2 fruit fly cellular contexts compared by ENCODE assay signal in genomic region chr3L:15877520-15877919, dm6.
A peak's percentile ranks its signal among the peaks of the same experiment; 100 is the strongest.
TF ChIP-seq lines count a peak whose summit lies in the region.

No protein-coding gene starts in this region.

TF ChIP-seq in whole organism, embryonic, 481 proteins besides CTCF, POLR2A, EP300 and RAD21 (continued from another document):
- TF ChIP-seq gcm (GFP tag; optimal IDR thresholded peaks at IDR 0.05; lab: Kevin White, UChicago): no peak
- TF ChIP-seq sisA (GFP tag; IDR thresholded peaks at IDR 0.05; lab: Robert Waterston, UW): no peak
- no peak for TF ChIP-seq Hey (tag; optimal IDR thresholded peaks at IDR 0.05; lab: Kevin White, UChicago)
- TF ChIP-seq Nf-YC (tag; optimal IDR thresholded peaks at IDR 0.05; lab: Kevin White, UChicago): no peak
- no peak for TF ChIP-seq dan (GFP tag; IDR thresholded peaks at IDR 0.05; lab: Robert Waterston, UW)
- no peak for TF ChIP-seq Spps (tag; optimal IDR thresholded peaks at IDR 0.05; lab: Kevin White, UChicago)
- TF ChIP-seq grau (tag; optimal IDR thresholded peaks at IDR 0.05; lab: Kevin White, UChicago): no peak
- no peak for TF ChIP-seq Adf1 (GFP tag; IDR thresholded peaks at IDR 0.05; lab: Robert Waterston, UW)
- TF ChIP-seq sens (GFP tag; lab: Kevin White, UChicago): no peak
- no peak for TF ChIP-seq HLH3B (GFP tag; IDR thresholded peaks at IDR 0.05; lab: Robert Waterston, UW)
- TF ChIP-seq CG12769 (tag; optimal IDR thresholded peaks at IDR 0.05; lab: Kevin White, UChicago): no peak
- no peak for TF ChIP-seq CG34224 (GFP tag; IDR thresholded peaks at IDR 0.05; lab: Robert Waterston, UW; ENCODE audit: partially characterized antibody)
- TF ChIP-seq sim (GFP tag; IDR thresholded peaks at IDR 0.05; lab: Robert Waterston, UW): no peak
- TF ChIP-seq D19A (tag; optimal IDR thresholded peaks at IDR 0.05; lab: Kevin White, UChicago): no peak
- no peak for TF ChIP-seq stwl (tag; optimal IDR thresholded peaks at IDR 0.05; lab: Kevin White, UChicago)
- TF ChIP-seq CG13287 (GFP tag; IDR thresholded peaks at IDR 0.05; lab: Robert Waterston, UW; ENCODE audit: partially characterized antibody): no peak
- TF ChIP-seq CG11504 (tag; optimal IDR thresholded peaks at IDR 0.05; lab: Kevin White, UChicago): peak; percentile 31
- TF ChIP-seq Hmr (GFP tag; optimal IDR thresholded peaks at IDR 0.05; lab: Kevin White, UChicago): peak; percentile 26
- no peak for TF ChIP-seq CG8765 (GFP tag; IDR thresholded peaks at IDR 0.05; lab: Robert Waterston, UW)
- TF ChIP-seq CG18599 (GFP tag; optimal IDR thresholded peaks at IDR 0.05; lab: Kevin White, UChicago): peak; percentile 10
- no peak for TF ChIP-seq CG7271 (tag; optimal IDR thresholded peaks at IDR 0.05; lab: Kevin White, UChicago)
- TF ChIP-seq gem (tag; optimal IDR thresholded peaks at IDR 0.05; lab: Kevin White, UChicago): peak; percentile 41
- TF ChIP-seq CG11456 (GFP tag; IDR thresholded peaks at IDR 0.05; lab: Robert Waterston, UW): no peak
- no peak for TF ChIP-seq ac (GFP tag; optimal IDR thresholded peaks at IDR 0.05; lab: Kevin White, UChicago)
- no peak for TF ChIP-seq crc (GFP tag; optimal IDR thresholded peaks at IDR 0.05; lab: Kevin White, UChicago)
- no peak for TF ChIP-seq CG10366 (GFP tag; IDR thresholded peaks at IDR 0.05; lab: Robert Waterston, UW)
- peak; percentile 33 for TF ChIP-seq Meics (GFP tag; optimal IDR thresholded peaks at IDR 0.05; lab: Kevin White, UChicago)
- peak; percentile 12 for TF ChIP-seq CG15269 (tag; optimal IDR thresholded peaks at IDR 0.05; lab: Kevin White, UChicago)
- TF ChIP-seq B-H2 (GFP tag; optimal IDR thresholded peaks at IDR 0.05; lab: Kevin White, UChicago): no peak

TF ChIP-seq in whole organism, prepupa, 60 proteins besides CTCF, POLR2A, EP300 and RAD21 (continued from another document):
- TF ChIP-seq topi (GFP tag; optimal IDR thresholded peaks at IDR 0.05; lab: Kevin White, UChicago) (no peak), CG31627 (GFP tag; optimal IDR thresholded peaks at IDR 0.05; lab: Kevin White, UChicago) (no peak), CG6163 (GFP tag; IDR thresholded peaks at IDR 0.05; lab: Robert Waterston, UW) (no peak), svp (GFP tag; lab: Kevin White, UChicago) (peak; percentile 20), vri (GFP tag; optimal IDR thresholded peaks at IDR 0.05; lab: Kevin White, UChicago) (no peak), CG3919 (GFP tag; optimal IDR thresholded peaks at IDR 0.05; lab: Kevin White, UChicago) (no peak), Lpt (GFP tag; optimal IDR thresholded peaks at IDR 0.05; lab: Kevin White, UChicago) (no peak), Sox15 (GFP tag; optimal IDR thresholded peaks at IDR 0.05; lab: Kevin White, UChicago) (no peak), cyc (GFP tag; optimal IDR thresholded peaks at IDR 0.05; lab: Kevin White, UChicago) (no peak), Ets96B (tag; optimal IDR thresholded peaks at IDR 0.05; lab: Kevin White, UChicago) (peak; percentile 44), dac (GFP tag; optimal IDR thresholded peaks at IDR 0.05; lab: Kevin White, UChicago) (no peak), Sox102F (GFP tag; optimal IDR thresholded peaks at IDR 0.05; lab: Kevin White, UChicago) (no peak), CG11902 (GFP tag; optimal IDR thresholded peaks at IDR 0.05; lab: Kevin White, UChicago) (no peak), Hr4 (GFP tag; optimal IDR thresholded peaks at IDR 0.05; lab: Kevin White, UChicago) (no peak), CG32006 (GFP tag; optimal IDR thresholded peaks at IDR 0.05; lab: Kevin White, UChicago) (peak; percentile 57), spab (GFP tag; optimal IDR thresholded peaks at IDR 0.05; lab: Kevin White, UChicago) (peak; percentile 3)
